Fruit fly (Drosophila melanogaster) whole organism, embryonic: Measurements from ENCODE around the gene CG14340.
A peak's percentile ranks its signal among the peaks of the same experiment; 100 is the strongest.

Experiments
- Adf1 ChIP-seq: fragments of 200-800 bp; sonication (Bioruptor generic); IDR thresholded peaks from 2 replicates; pipeline ENCODE4 v1.3.6; 2022; ENCODE audit warnings: missing biosample characterization, missing genetic modification characterization
- BEAF-32 ChIP-seq: fragments of 200-800 bp; sonication (Bioruptor generic); optimal IDR thresholded peaks from 3 replicates; lab custom pipeline; 2017; ENCODE audit warnings: missing biosample characterization, missing genetic modification characterization, mild to moderate bottlenecking, moderate library complexity, missing genetic modification reagents
- CG10274 ChIP-seq: fragments of 200-800 bp; sonication (Bioruptor generic); optimal IDR thresholded peaks from 3 replicates; lab custom pipeline; 2017; ENCODE audit warnings: missing biosample characterization, mild to moderate bottlenecking, missing genetic modification characterization
- CG10366 ChIP-seq: fragments of 200-800 bp; sonication (Bioruptor generic); IDR thresholded peaks from 2 replicates; pipeline ENCODE4 v1.3.6; 2022; ENCODE audit warnings: missing biosample characterization, missing genetic modification characterization
- CG10654 ChIP-seq: fragments of 200-800 bp; sonication (Bioruptor generic); optimal IDR thresholded peaks from 2 replicates; lab custom pipeline; 2016; ENCODE audit warnings: missing biosample characterization, missing genetic modification characterization
- CG10959 ChIP-seq: fragments of 200-800 bp; sonication (Bioruptor generic); IDR thresholded peaks from 2 replicates; pipeline ENCODE4 v1.3.6; 2022; ENCODE audit warnings: missing biosample characterization, missing genetic modification characterization
- CG11504 ChIP-seq: fragments of 200-800 bp; sonication (Bioruptor generic); optimal IDR thresholded peaks from 3 replicates; lab custom pipeline; 2019; ENCODE audit warnings: missing biosample characterization, mild to moderate bottlenecking, missing genetic modification characterization, moderate library complexity
- CG12104 ChIP-seq: fragments of 200-800 bp; sonication (Bioruptor generic); optimal IDR thresholded peaks from 3 replicates; lab custom pipeline; 2016; ENCODE audit warnings: missing biosample characterization, missing genetic modification characterization
- CG12942 ChIP-seq: fragments of 200-800 bp; sonication (Bioruptor generic); optimal IDR thresholded peaks from 3 replicates; lab custom pipeline; 2016; ENCODE audit warnings: missing biosample characterization, missing genetic modification characterization
- CG15073 ChIP-seq: fragments of 200-800 bp; sonication (Bioruptor generic); optimal IDR thresholded peaks from 2 replicates; lab custom pipeline; 2016; ENCODE audit warnings: missing biosample characterization, missing genetic modification characterization
- CG1602 ChIP-seq: fragments of 200-800 bp; sonication (Bioruptor generic); optimal IDR thresholded peaks from 3 replicates; lab custom pipeline; 2016; ENCODE audit warnings: missing biosample characterization, missing genetic modification characterization
- CG16863 ChIP-seq: fragments of 200-800 bp; sonication (Bioruptor generic); optimal IDR thresholded peaks from 3 replicates; lab custom pipeline; 2016; ENCODE audit warnings: missing biosample characterization, missing genetic modification characterization
- CG17802 ChIP-seq: fragments of 200-800 bp; sonication (Bioruptor generic); optimal IDR thresholded peaks from 2 replicates; lab custom pipeline; 2018; ENCODE audit warnings: missing biosample characterization, mild to moderate bottlenecking, missing genetic modification characterization, moderate library complexity
- CG17912 ChIP-seq: fragments of 200-800 bp; sonication (Bioruptor generic); optimal IDR thresholded peaks from 2 replicates; lab custom pipeline; 2018; ENCODE audit warnings: missing biosample characterization, mild to moderate bottlenecking, missing genetic modification characterization
- CG31224 ChIP-seq: fragments of 200-800 bp; sonication (Bioruptor generic); IDR thresholded peaks from 2 replicates; pipeline ENCODE4 v1.3.6; 2022; ENCODE audit warnings: missing biosample characterization, missing genetic modification characterization
- CG3281 ChIP-seq: fragments of 200-800 bp; sonication (Bioruptor generic); optimal IDR thresholded peaks from 3 replicates; lab custom pipeline; 2017; ENCODE audit warnings: missing biosample characterization, mild to moderate bottlenecking, missing genetic modification characterization
- CG34422 ChIP-seq: fragments of 200-800 bp; sonication (Bioruptor generic); IDR thresholded peaks from 3 replicates; pipeline ENCODE4 v1.3.6; 2022; ENCODE audit warnings: missing biosample characterization, missing genetic modification characterization
- CG4424 ChIP-seq: fragments of 200-800 bp; sonication (Bioruptor generic); optimal IDR thresholded peaks from 3 replicates; lab custom pipeline; 2016; ENCODE audit warnings: missing biosample characterization, missing genetic modification characterization
- CG7372 ChIP-seq: fragments of 200-800 bp; sonication (Bioruptor generic); IDR thresholded peaks from 2 replicates; pipeline ENCODE4 v1.3.6; 2022; ENCODE audit warnings: missing biosample characterization, missing genetic modification characterization
- CG7963 ChIP-seq: fragments of 200-800 bp; sonication (Bioruptor generic); IDR thresholded peaks from 3 replicates; pipeline ENCODE4 v1.3.6; 2022; ENCODE audit warnings: missing biosample characterization, missing genetic modification characterization; ENCODE audit not compliant: partially characterized antibody
- CG8388 ChIP-seq: fragments of 200-800 bp; sonication (Bioruptor generic); optimal IDR thresholded peaks from 2 replicates; lab custom pipeline; 2019; ENCODE audit warnings: missing biosample characterization, mild to moderate bottlenecking, missing genetic modification characterization, moderate library complexity
- CG8765 ChIP-seq: fragments of 200-800 bp; sonication (Bioruptor generic); IDR thresholded peaks from 2 replicates; pipeline ENCODE4 v1.3.6; 2022; ENCODE audit warnings: missing biosample characterization, missing genetic modification characterization
- Camta ChIP-seq: fragments of 200-800 bp; sonication (Bioruptor generic); optimal IDR thresholded peaks from 2 replicates; lab custom pipeline; 2016; ENCODE audit warnings: missing biosample characterization, missing genetic modification characterization
- E2f2 ChIP-seq: fragments of 200-800 bp; sonication (Bioruptor generic); IDR thresholded peaks from 2 replicates; pipeline ENCODE4 v1.3.6; 2022; ENCODE audit warnings: missing biosample characterization, missing genetic modification characterization
- GATAe ChIP-seq: fragments of 200-800 bp; sonication (Bioruptor generic); conservative IDR thresholded peaks from 2 replicates; pipeline ENCODE4 v1.3.6; 2022; ENCODE audit warnings: missing biosample characterization, missing genetic modification characterization
- H2.0 ChIP-seq: fragments of 200-800 bp; sonication (Bioruptor generic); IDR thresholded peaks from 2 replicates; pipeline ENCODE4 v1.3.6; 2022; ENCODE audit warnings: missing biosample characterization, missing genetic modification characterization
- Hr78 ChIP-seq, 2 experiments: fragments of 200-800 bp in 1 of 2; fragments of >200 bp in 1 of 2; sonication (Bioruptor generic) in 1 of 2; optimal IDR thresholded peaks; 2 replicates each; lab custom pipeline; 2017 to 2019; ENCODE audit warnings: missing biosample characterization in 2 of 2, missing genetic modification characterization in 2 of 2, mild to moderate bottlenecking in 1 of 2, moderate library complexity in 1 of 2
- Kr ChIP-seq: fragments of 200-800 bp; sonication (Bioruptor generic); optimal IDR thresholded peaks from 2 replicates; lab custom pipeline; 2017; ENCODE audit warnings: missing biosample characterization, mild to moderate bottlenecking, missing genetic modification characterization
- Lhr ChIP-seq: fragments of 200-800 bp; sonication (Bioruptor generic); optimal IDR thresholded peaks from 3 replicates; lab custom pipeline; 2017; ENCODE audit warnings: mild to moderate bottlenecking, missing biosample characterization, missing genetic modification reagents, missing genetic modification characterization
- Lpt ChIP-seq: fragments of >200 bp; optimal IDR thresholded peaks from 2 replicates; lab custom pipeline; 2018; ENCODE audit warnings: missing biosample characterization, missing genetic modification characterization
- Med ChIP-seq: fragments of 200-800 bp; sonication (Bioruptor generic); peaks from one replicate; lab custom pipeline; 2016; ENCODE audit warnings: missing biosample characterization, missing genetic modification characterization, mild to moderate bottlenecking, inconsistent platforms, moderate library complexity
- Six4 ChIP-seq: fragments of 200-800 bp; sonication (Bioruptor generic); optimal IDR thresholded peaks from 2 replicates; lab custom pipeline; 2016; ENCODE audit warnings: missing biosample characterization, missing genetic modification characterization
- Spps ChIP-seq: fragments of 200-800 bp; sonication (Bioruptor generic); optimal IDR thresholded peaks from 2 replicates; lab custom pipeline; 2018; ENCODE audit warnings: missing biosample characterization, mild to moderate bottlenecking, missing genetic modification characterization
- ase ChIP-seq: fragments of 200-800 bp; sonication (Bioruptor generic); IDR thresholded peaks from 3 replicates; pipeline ENCODE4 v1.3.6; 2022; ENCODE audit warnings: missing biosample characterization, missing genetic modification characterization
- cas ChIP-seq: fragments of 200-800 bp; sonication (Bioruptor generic); IDR thresholded peaks from 2 replicates; pipeline ENCODE4 v1.3.6; 2022; ENCODE audit warnings: missing biosample characterization, missing genetic modification characterization
- da ChIP-seq: fragments of 200-800 bp; sonication (Bioruptor generic); optimal IDR thresholded peaks from 2 replicates; lab custom pipeline; 2016; ENCODE audit warnings: missing biosample characterization, missing genetic modification characterization
- dimm ChIP-seq: fragments of 200-800 bp; sonication (Bioruptor generic); IDR thresholded peaks from 2 replicates; pipeline ENCODE4 v1.3.6; 2022; ENCODE audit warnings: missing biosample characterization, missing genetic modification characterization
- esg ChIP-seq: fragments of 200-800 bp; sonication (Bioruptor generic); conservative IDR thresholded peaks from 2 replicates; pipeline ENCODE4 v1.3.6; 2022; ENCODE audit warnings: missing biosample characterization, missing genetic modification characterization
- gsb-n ChIP-seq: fragments of 200-800 bp; sonication (Bioruptor generic); optimal IDR thresholded peaks from 3 replicates; lab custom pipeline; 2018; ENCODE audit warnings: missing biosample characterization, mild to moderate bottlenecking, missing genetic modification characterization
- hb ChIP-seq: fragments of 200-800 bp; sonication (Bioruptor generic); IDR thresholded peaks from 3 replicates; pipeline ENCODE4 v1.3.6; 2022; ENCODE audit warnings: missing biosample characterization, missing genetic modification characterization; ENCODE audit not compliant: partially characterized antibody
- ken ChIP-seq: fragments of 200-800 bp; sonication (Bioruptor generic); IDR thresholded peaks from 3 replicates; pipeline ENCODE4 v1.3.6; 2022; ENCODE audit warnings: missing biosample characterization, missing genetic modification characterization
- kni ChIP-seq: fragments of 200-800 bp; sonication (Bioruptor generic); optimal IDR thresholded peaks from 3 replicates; lab custom pipeline; 2017; ENCODE audit warnings: mild to moderate bottlenecking, missing biosample characterization, missing genetic modification reagents, missing genetic modification characterization
- mirr ChIP-seq: fragments of 200-800 bp; sonication (Bioruptor generic); optimal IDR thresholded peaks from 3 replicates; lab custom pipeline; 2018; ENCODE audit warnings: missing biosample characterization, mild to moderate bottlenecking, missing genetic modification characterization
- mld ChIP-seq: fragments of 200-800 bp; sonication (Bioruptor generic); IDR thresholded peaks from 3 replicates; pipeline ENCODE4 v1.3.6; 2022; ENCODE audit warnings: missing biosample characterization, missing genetic modification characterization; ENCODE audit not compliant: partially characterized antibody
- p53 ChIP-seq: fragments of 200-800 bp; sonication (Bioruptor generic); optimal IDR thresholded peaks from 2 replicates; lab custom pipeline; 2016; ENCODE audit warnings: missing biosample characterization, missing genetic modification characterization
- prd ChIP-seq, 3 experiments: fragments of >200 bp in 2 of 3; fragments of 200-800 bp in 1 of 3; sonication (Bioruptor generic) in 1 of 3; optimal IDR thresholded peaks in 2 of 3; IDR thresholded peaks in 1 of 3; 2 replicates in 2 of 3; 3 replicates in 1 of 3; pipeline versions ENCODE4 v1.3.6 to Lab custom; 2017 to 2022; ENCODE audit warnings: missing biosample characterization in 1 of 3, missing genetic modification characterization in 1 of 3
- trh ChIP-seq: fragments of 200-800 bp; sonication (Bioruptor generic); optimal IDR thresholded peaks from 2 replicates; lab custom pipeline; 2016; ENCODE audit warnings: missing biosample characterization, missing genetic modification characterization
- tup ChIP-seq: fragments of 200-800 bp; sonication (Bioruptor generic); optimal IDR thresholded peaks from 2 replicates; lab custom pipeline; 2016; ENCODE audit warnings: missing biosample characterization, mild to moderate bottlenecking, missing genetic modification characterization, moderate library complexity
- wor ChIP-seq: fragments of 200-800 bp; sonication (Bioruptor generic); IDR thresholded peaks from 2 replicates; pipeline ENCODE4 v1.3.6; 2022; ENCODE audit warnings: missing biosample characterization, missing genetic modification characterization
- zfh1 ChIP-seq: fragments of 200-800 bp; sonication (Bioruptor generic); IDR thresholded peaks from 3 replicates; pipeline ENCODE4 v1.3.6; 2022; ENCODE audit warnings: missing biosample characterization, missing genetic modification characterization

Gene CG14340

DNA sequence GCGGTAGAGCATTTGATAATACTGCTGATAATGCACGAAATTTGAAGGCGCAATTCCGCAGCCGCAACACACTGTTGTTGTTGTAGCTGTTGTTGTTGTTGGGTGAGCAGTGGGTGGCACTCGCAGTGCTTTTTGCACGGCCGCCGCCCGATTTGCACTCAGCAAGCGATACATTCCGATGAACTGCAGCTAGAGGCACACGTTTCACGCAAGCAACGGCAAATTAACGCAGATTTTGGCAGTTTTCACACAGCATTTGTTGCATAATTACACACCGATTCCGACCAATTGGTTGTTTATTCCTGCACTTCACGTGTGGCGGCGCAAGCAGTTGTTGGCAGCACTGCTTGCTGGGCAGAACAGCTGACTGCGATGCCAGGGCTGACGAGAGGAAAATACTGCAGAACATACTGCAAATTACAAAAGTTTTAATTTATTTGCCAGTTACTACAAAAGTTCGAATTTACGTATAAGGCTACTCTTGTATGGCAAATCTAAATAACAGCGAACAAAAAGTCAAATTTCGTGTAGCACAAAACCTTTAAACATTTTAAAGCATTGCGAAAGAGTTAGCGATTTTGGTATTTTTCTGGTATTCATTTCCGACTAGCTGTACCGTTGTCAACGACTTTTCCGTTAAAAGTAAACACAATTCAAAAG lies 4.6 kb upstream of the CG14340 start, which contains the start of the genes PolrMT and CG14339 (continued):
- no peak for TF ChIP-seq cas (GFP tag; lab: Robert Waterston, UW)
- TF ChIP-seq CG17802 (tag; lab: Kevin White, UChicago), result no peak
- no peak for TF ChIP-seq gsb-n (tag; lab: Kevin White, UChicago)
- TF ChIP-seq Hr78 (GFP tag; optimal IDR thresholded peaks at IDR 0.05; lab: Kevin White, UChicago), result no peak
- peak; percentile 41 for TF ChIP-seq BEAF-32 (GFP tag; lab: Kevin White, UChicago)
- TF ChIP-seq E2f2 (GFP tag; lab: Robert Waterston, UW), result peak; percentile 59
- TF ChIP-seq CG34422 (GFP tag; lab: Robert Waterston, UW), result peak; percentile 92
- no peak for TF ChIP-seq CG15073
- peak; percentile 42 for TF ChIP-seq CG4424
- no peak for TF ChIP-seq mld (GFP tag; lab: Robert Waterston, UW)
- TF ChIP-seq trh (GFP tag; lab: Kevin White, UChicago), result no peak
- TF ChIP-seq prd (optimal IDR thresholded peaks at IDR 0.05; lab: Kevin White, UChicago), result no peak
- peak; percentile 30; the same call in 2 of the 3 replicates for TF ChIP-seq prd (GFP tag; IDR thresholded peaks at IDR 0.05; lab: Robert Waterston, UW)
- TF ChIP-seq CG11504 (tag; lab: Kevin White, UChicago), result no peak
- TF ChIP-seq CG8765 (GFP tag; lab: Robert Waterston, UW), result no peak
- peak; percentile 18 for TF ChIP-seq mirr (GFP tag; lab: Kevin White, UChicago)
- no peak for TF ChIP-seq Camta (GFP tag; lab: Kevin White, UChicago)
- TF ChIP-seq CG3281 (GFP tag; lab: Kevin White, UChicago), result no peak
- TF ChIP-seq CG7963 (GFP tag; lab: Robert Waterston, UW), result no peak
- TF ChIP-seq CG1602, result peak; percentile 15
- TF ChIP-seq CG17912, result no peak
- TF ChIP-seq esg (GFP tag; lab: Robert Waterston, UW), result no peak
- peak; percentile 15 for TF ChIP-seq CG12942 (GFP tag; lab: Kevin White, UChicago)
- TF ChIP-seq dimm, result no peak
- 0 out of 3 replicates have a peak, but pooled peaks have one; percentile 14 for TF ChIP-seq ken (GFP tag; lab: Robert Waterston, UW)
- no peak for TF ChIP-seq Lpt (GFP tag; lab: Kevin White, UChicago)
- TF ChIP-seq H2.0 (GFP tag; lab: Robert Waterston, UW), result 0 out of 2 replicates have a peak, but pooled peaks have one; percentile 5
- no peak for TF ChIP-seq GATAe (GFP tag; lab: Robert Waterston, UW)
- TF ChIP-seq tup (GFP tag; lab: Kevin White, UChicago), result no peak
- no peak for TF ChIP-seq Six4 (GFP tag; lab: Kevin White, UChicago)
- TF ChIP-seq CG10959 (GFP tag; lab: Robert Waterston, UW), result no peak
- no peak for TF ChIP-seq da
- TF ChIP-seq wor, result no peak
- peak; percentile 17 for TF ChIP-seq p53 (GFP tag; lab: Kevin White, UChicago)
- no peak for TF ChIP-seq Lhr (GFP tag; lab: Kevin White, UChicago)
- TF ChIP-seq CG10274 (GFP tag; lab: Kevin White, UChicago), result no peak
- no peak for TF ChIP-seq ase (GFP tag; lab: Robert Waterston, UW)
- TF ChIP-seq CG12104 (GFP tag; lab: Kevin White, UChicago), result no peak
- no peak for TF ChIP-seq hb (GFP tag; lab: Robert Waterston, UW)
- peak; percentile 89 for TF ChIP-seq Med (GFP tag; lab: Kevin White, UChicago)
- TF ChIP-seq CG7372, result no peak; the same call in 1 of the 2 replicates
- TF ChIP-seq zfh1, result 0 out of 3 replicates have a peak, but pooled peaks have one; percentile 29
- TF ChIP-seq Adf1, result peak; percentile 30
- no peak for TF ChIP-seq CG16863 (GFP tag; lab: Kevin White, UChicago)
- TF ChIP-seq CG8388 (GFP tag; lab: Kevin White, UChicago), result no peak
- no peak for TF ChIP-seq kni (GFP tag; lab: Kevin White, UChicago)
- TF ChIP-seq CG10366 (GFP tag; lab: Robert Waterston, UW), result no peak
- TF ChIP-seq Spps, result no peak
- TF ChIP-seq Kr (GFP tag; lab: Kevin White, UChicago), result no peak
- TF ChIP-seq CG10654 (GFP tag; lab: Kevin White, UChicago), result peak; percentile 28
- TF ChIP-seq CG31224, result no peak
